Worm (Caenorhabditis elegans) whole organism, L3 larva: ENCODE measurements around the gene atg-2.

Experiments used
- ama-1 ChIP-seq: fragments of 150-350 bp; optimal IDR thresholded peaks from 2 replicates; lab custom pipeline; 2018
- ceh-16 ChIP-seq: sonication (generic microtip); optimal IDR thresholded peaks from 2 replicates; lab custom pipeline; 2017; ENCODE audit warnings: missing biosample characterization, missing genetic modification characterization
- ceh-28 ChIP-seq: fragments of 150-350 bp; optimal IDR thresholded peaks from 2 replicates; lab custom pipeline; 2014; ENCODE audit warnings: missing biosample characterization, missing genetic modification reagents, missing genetic modification characterization
- hmg-11 ChIP-seq: sonication (generic microtip); optimal IDR thresholded peaks from 2 replicates; lab custom pipeline; 2016; ENCODE audit warnings: missing genetic modification characterization, missing compliant biosample characterization
- snpc-4 ChIP-seq: fragments of 150-350 bp; optimal IDR thresholded peaks from 2 replicates; lab custom pipeline; 2014; ENCODE audit warnings: missing biosample characterization, missing genetic modification characterization
- unc-62 ChIP-seq: fragments of 150-350 bp; sonication (generic microtip); optimal IDR thresholded peaks from 4 replicates; lab custom pipeline; 2014; ENCODE audit warnings: missing biosample characterization, missing genetic modification reagents, missing genetic modification characterization

ce11 chrX:6804857-6805256 is 1.7 kb upstream of the atg-2 start:
- TF ChIP-seq ama-1 (lab: Kevin White, UChicago) = peak; percentile 46
- TF ChIP-seq ceh-28 (tag; lab: Kevin White, UChicago) = peak; percentile 68
- TF ChIP-seq hmg-11 (tag; lab: Kevin White, UChicago) = peak; percentile 22
- TF ChIP-seq ceh-16 (tag; lab: Kevin White, UChicago) = no peak
- no peak for TF ChIP-seq unc-62 (GFP tag; lab: Kevin White, UChicago)
- TF ChIP-seq snpc-4 (tag; lab: Kevin White, UChicago) = peak; percentile 4
